Fruit fly (Drosophila melanogaster): ENCODE data around the gene CG14431.
A peak's percentile ranks its signal among the peaks of the same experiment; 100 is the strongest.

Gene CG14431

DNA sequence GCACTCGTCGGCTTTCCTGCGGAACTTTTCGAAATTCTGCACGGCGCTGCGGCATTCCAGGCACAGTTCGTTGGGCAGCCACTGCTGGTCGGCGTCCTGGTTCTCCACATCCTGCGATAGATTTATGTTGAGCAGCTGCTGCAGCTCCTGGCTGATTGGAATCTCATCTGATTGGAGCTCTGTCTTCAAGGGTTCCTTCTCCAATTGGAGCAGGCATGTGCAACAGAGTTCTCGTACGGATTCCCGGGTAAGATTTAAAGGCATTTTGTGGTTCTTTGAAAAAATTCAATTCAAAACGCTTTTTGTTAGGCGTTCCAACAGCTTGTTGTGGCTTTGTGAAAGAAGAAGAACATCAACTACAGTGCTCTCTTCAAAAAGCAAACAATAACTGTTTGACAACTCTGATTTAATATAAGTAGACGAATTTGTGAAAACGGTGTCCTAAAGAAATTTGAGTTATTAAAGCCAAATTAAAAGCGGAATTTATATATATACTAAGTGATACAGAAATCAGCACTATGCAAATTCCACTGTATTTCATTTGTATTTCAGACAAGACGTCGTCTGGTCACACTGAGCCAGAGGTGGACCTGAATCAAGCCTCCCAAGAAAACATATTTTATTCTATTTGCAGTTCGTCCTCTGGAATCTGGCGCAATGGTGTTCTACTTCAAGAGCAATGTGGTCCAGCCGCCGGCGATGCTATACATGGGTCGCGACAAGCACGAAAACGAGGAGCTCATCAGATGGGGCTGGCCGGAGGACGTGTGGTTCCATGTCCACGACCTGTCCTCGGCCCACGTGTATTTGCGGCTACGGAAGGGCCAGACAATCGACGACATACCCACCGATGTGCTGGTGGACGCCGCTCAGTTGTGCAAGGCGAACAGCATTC lies 105.5 kb downstream of the CG14431 start, which contains the start of the genes CG3032 and CG4593:
CG3032 (minus strand) TSS at position 562 of the 895 bp plus-strand sequence.
CG4593 (plus strand) TSS at position 568 of the 895 bp plus-strand sequence.
- TF ChIP-seq noc (tag; optimal IDR thresholded peaks at IDR 0.05) = peak; percentile 75

dm6 chrX:7014931-7015428 lies 106.9 kb downstream of the CG14431 start:
- no peak for TF ChIP-seq noc (tag; optimal IDR thresholded peaks at IDR 0.05)

Measured in whole organism, larva.